Worm (Caenorhabditis elegans): ENCODE data around the gene pqe-1.

The pqe-1 gene

ce11 chrIII:5318610-5319009 is 7.6 kb downstream of the pqe-1 start:
- TF ChIP-seq hlh-30 (tag; optimal IDR thresholded peaks at IDR 0.05; ENCODE audit: insufficient read depth) (peak; percentile 46), dve-1 (tag; optimal IDR thresholded peaks at IDR 0.05; ENCODE audit: insufficient read depth) (peak; percentile 42), egl-27 (tag; optimal IDR thresholded peaks at IDR 0.05) (no peak), daf-16 (GFP tag; optimal IDR thresholded peaks at IDR 0.05) (no peak), daf-16 (tag; optimal IDR thresholded peaks at IDR 0.05) (peak; percentile 43)

- TF ChIP-seq php-3 (GFP tag; IDR thresholded peaks at IDR 0.05) (no peak), daf-16 (GFP tag; optimal IDR thresholded peaks at IDR 0.05) (no peak), daf-16 (tag; optimal IDR thresholded peaks at IDR 0.05) (peak; percentile 23), T26A8.4 (GFP tag; IDR thresholded peaks at IDR 0.05) (0 out of 2 replicates have a peak, but pooled peaks have one; percentile 39), aha-1 (tag) (peak; percentile 80), mes-2 (tag; optimal IDR thresholded peaks at IDR 0.05; ENCODE audit: poor library complexity, severe bottlenecking) (peak; percentile 1), unc-62 (GFP tag; optimal IDR thresholded peaks at IDR 0.05 in 1 of 2) (peak in 1 of 2 experiments; percentile 42), unc-62 (tag; optimal IDR thresholded peaks at IDR 0.05) (no peak), ctbp-1 (GFP tag; IDR thresholded peaks at IDR 0.05) (no peak), ama-1 (optimal IDR thresholded peaks at IDR 0.05) (peak; percentile 82)
Observed at ce11 chrIII:5321661-5322060, 10.6 kb downstream of the pqe-1 start, which contains the start of gene F52C9.3. F52C9.3 (plus strand) TSS chrIII:5321885.

ce11 chrIII:5326323-5326722 is 15.3 kb downstream of the pqe-1 start, which contains the start of gene sorf-2:
sorf-2 (plus strand) TSS chrIII:5326623.
- TF ChIP-seq hmg-1.1 (GFP tag; IDR thresholded peaks at IDR 0.05) (no peak), attf-4 (tag; optimal IDR thresholded peaks at IDR 0.05) (no peak), set-16 (GFP tag; IDR thresholded peaks at IDR 0.05) (no peak), gei-8 (GFP tag; optimal IDR thresholded peaks at IDR 0.05) (no peak)

ce11 chrIII:5329372-5329771 is 18.3 kb downstream of the pqe-1 start:
- no peak for TF ChIP-seq F49E8.2 (tag; optimal IDR thresholded peaks at IDR 0.05; ENCODE audit: borderline replicate concordance)
- no peak for TF ChIP-seq nhr-28 (tag; optimal IDR thresholded peaks at IDR 0.05)
- TF ChIP-seq dmd-9 (GFP tag; IDR thresholded peaks at IDR 0.05), result no peak
- peak; percentile 94 for TF ChIP-seq aha-1 (tag)

- no peak for TF ChIP-seq T26A8.4 (GFP tag; IDR thresholded peaks at IDR 0.05)
- TF ChIP-seq pqm-1 (tag; optimal IDR thresholded peaks at IDR 0.05), result peak; percentile 41
- peak; percentile 55 for TF ChIP-seq hlh-11 (tag; optimal IDR thresholded peaks at IDR 0.05)
- TF ChIP-seq dpl-1 (GFP tag; optimal IDR thresholded peaks at IDR 0.05), result no peak
- TF ChIP-seq mxl-3 (GFP tag; optimal IDR thresholded peaks at IDR 0.05), result peak; percentile 57
- TF ChIP-seq snpc-1.2 (GFP tag; IDR thresholded peaks at IDR 0.05), result no peak
- no peak for TF ChIP-seq lsy-2 (tag; optimal IDR thresholded peaks at IDR 0.05)
- no peak for TF ChIP-seq daf-16 (GFP tag; optimal IDR thresholded peaks at IDR 0.05)
- TF ChIP-seq daf-16 (tag; optimal IDR thresholded peaks at IDR 0.05), result peak; percentile 56
- TF ChIP-seq fos-1 (tag; optimal IDR thresholded peaks at IDR 0.05), result no peak
- no peak for TF ChIP-seq T20F7.1 (GFP tag; optimal IDR thresholded peaks at IDR 0.05)
- TF ChIP-seq lir-3 (tag; optimal IDR thresholded peaks at IDR 0.05), result no peak
- TF ChIP-seq ama-1 (optimal IDR thresholded peaks at IDR 0.05), result no peak
- TF ChIP-seq hlh-30 (tag; optimal IDR thresholded peaks at IDR 0.05; ENCODE audit: insufficient read depth), result peak; percentile 40
- peak; percentile 31 for TF ChIP-seq nhr-28 (tag; optimal IDR thresholded peaks at IDR 0.05)
- TF ChIP-seq unc-62 (GFP tag; optimal IDR thresholded peaks at IDR 0.05 in 1 of 2), result peak in 1 of 2 experiments; percentile 99
- no peak for TF ChIP-seq unc-62 (tag; optimal IDR thresholded peaks at IDR 0.05)
- peak; percentile 15; the same call in 1 of the 2 replicates for TF ChIP-seq dmd-6 (GFP tag; IDR thresholded peaks at IDR 0.05)
Observed at ce11 chrIII:5334517-5335049, 23.5 kb downstream of the pqe-1 start.

ce11 chrIII:5338787-5339186 is 27.7 kb downstream of the pqe-1 start:
- TF ChIP-seq zfp-2 (tag; optimal IDR thresholded peaks at IDR 0.05) (no peak), hif-1 (tag; optimal IDR thresholded peaks at IDR 0.05) (no peak), pha-4 (GFP tag; IDR thresholded peaks at IDR 0.05) (no peak), pha-4 (tag; optimal IDR thresholded peaks at IDR 0.05) (no peak), tra-1 (GFP tag; IDR thresholded peaks at IDR 0.05) (no peak), F37D6.2 (tag; optimal IDR thresholded peaks at IDR 0.05) (no peak), dmd-9 (GFP tag; IDR thresholded peaks at IDR 0.05) (no peak), F26F4.8 (GFP tag; conservative IDR thresholded peaks at IDR 0.05) (no peak), hmg-1.1 (GFP tag; IDR thresholded peaks at IDR 0.05) (no peak), ceh-44 (GFP tag; IDR thresholded peaks at IDR 0.05) (no peak), lim-7 (GFP tag; IDR thresholded peaks at IDR 0.05) (no peak), mdt-29 (GFP tag; IDR thresholded peaks at IDR 0.05) (no peak), hlh-11 (tag; optimal IDR thresholded peaks at IDR 0.05) (no peak), nhr-10 (tag; optimal IDR thresholded peaks at IDR 0.05) (no peak), lir-3 (tag; optimal IDR thresholded peaks at IDR 0.05) (no peak)

Measured in whole organism, L4 larva.